Worm (Caenorhabditis elegans) whole organism, mixed stage, embryonic: ENCODE measurements around the gene W02B12.13.

Source experiments
- elt-1 ChIP-seq: sonication (generic microtip); optimal IDR thresholded peaks from 2 replicates; lab custom pipeline; 2017; ENCODE audit warnings: missing genetic modification characterization, mild to moderate bottlenecking, missing compliant biosample characterization, antibody characterized with exemption, moderate library complexity, borderline replicate concordance; ENCODE audit not compliant: insufficient read depth
- lin-13 ChIP-seq: fragments of 150-350 bp; optimal IDR thresholded peaks from 2 replicates; lab custom pipeline; 2014; ENCODE audit warnings: missing biosample characterization, missing genetic modification characterization
- lsy-2 ChIP-seq: fragments of 150-350 bp; optimal IDR thresholded peaks from 2 replicates; lab custom pipeline; 2014; ENCODE audit warnings: missing biosample characterization, missing genetic modification characterization
- mep-1 ChIP-seq: fragments of 150-350 bp; optimal IDR thresholded peaks from 2 replicates; lab custom pipeline; 2017; ENCODE audit warnings: missing biosample characterization, missing genetic modification reagents, missing genetic modification characterization, inconsistent platforms
- nhr-12 ChIP-seq: fragments of 150-350 bp; optimal IDR thresholded peaks from 2 replicates; lab custom pipeline; 2014; ENCODE audit warnings: missing biosample characterization, missing genetic modification characterization
- nhr-237 ChIP-seq: fragments of 150-350 bp; optimal IDR thresholded peaks from 2 replicates; lab custom pipeline; 2014; ENCODE audit warnings: missing biosample characterization, missing genetic modification characterization
- nhr-28 ChIP-seq: fragments of 150-350 bp; optimal IDR thresholded peaks from 2 replicates; lab custom pipeline; 2014; ENCODE audit warnings: missing biosample characterization, missing genetic modification characterization
- nhr-76 ChIP-seq: sonication (generic microtip); optimal IDR thresholded peaks from 2 replicates; lab custom pipeline; 2017; ENCODE audit warnings: missing biosample characterization, missing genetic modification characterization
- pha-4 ChIP-seq: fragments of 150-350 bp; optimal IDR thresholded peaks from 2 replicates; lab custom pipeline; 2018; ENCODE audit warnings: missing biosample characterization, missing genetic modification reagents, missing genetic modification characterization
- snpc-4 ChIP-seq: fragments of 150-350 bp; optimal IDR thresholded peaks from 2 replicates; lab custom pipeline; 2014; ENCODE audit warnings: missing biosample characterization, missing genetic modification characterization
- unc-120 ChIP-seq: sonication (generic microtip); optimal IDR thresholded peaks from 2 replicates; lab custom pipeline; 2017; ENCODE audit warnings: missing genetic modification characterization, missing compliant biosample characterization; ENCODE audit not compliant: poor library complexity, severe bottlenecking
- unc-39 ChIP-seq: fragments of 150-350 bp; optimal IDR thresholded peaks from 2 replicates; lab custom pipeline; 2014; ENCODE audit warnings: missing biosample characterization, missing genetic modification characterization
- unc-62 ChIP-seq: fragments of 150-350 bp; optimal IDR thresholded peaks from 2 replicates; lab custom pipeline; 2014; ENCODE audit warnings: missing biosample characterization, missing genetic modification reagents, missing genetic modification characterization
- ztf-11 ChIP-seq: fragments of 150-350 bp; optimal IDR thresholded peaks from 2 replicates; lab custom pipeline; 2014; ENCODE audit warnings: missing biosample characterization, missing genetic modification characterization

DNA sequence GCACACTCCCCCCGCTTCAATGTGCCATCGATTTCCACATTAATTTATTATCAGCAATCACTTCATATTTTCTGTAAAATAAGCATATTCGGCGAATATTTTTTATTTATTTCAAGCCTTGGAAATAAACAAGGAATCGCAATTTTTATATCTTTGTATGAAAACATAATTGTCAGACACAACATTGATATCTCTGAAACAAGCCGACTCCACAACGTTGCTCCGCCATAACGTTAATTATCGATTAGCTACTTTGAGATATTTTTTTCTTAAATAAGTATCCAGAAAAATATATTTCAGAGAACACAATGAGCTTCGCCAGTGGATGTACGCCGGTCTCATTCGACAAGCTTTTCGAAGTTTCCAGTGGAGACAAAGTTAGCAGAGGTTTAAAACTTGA is 1.2 kb upstream of the W02B12.13 start, which contains the start of gene adbp-1:
- TF ChIP-seq unc-62 (GFP tag; lab: Kevin White, UChicago) (no peak), nhr-76 (tag; lab: Kevin White, UChicago) (no peak), lin-13 (tag; lab: Kevin White, UChicago) (no peak), pha-4 (tag; lab: Kevin White, UChicago) (no peak), ztf-11 (no peak), snpc-4 (tag; lab: Kevin White, UChicago) (no peak), unc-39 (tag; lab: Kevin White, UChicago) (no peak), nhr-237 (tag; lab: Kevin White, UChicago) (no peak), lsy-2 (no peak), nhr-12 (no peak), mep-1 (no peak), elt-1 (tag; lab: Kevin White, UChicago) (no peak), nhr-28 (tag; lab: Kevin White, UChicago) (no peak), unc-120 (no peak)
